Worm (Caenorhabditis elegans): ENCODE data around the gene F32D1.8.

DNA sequence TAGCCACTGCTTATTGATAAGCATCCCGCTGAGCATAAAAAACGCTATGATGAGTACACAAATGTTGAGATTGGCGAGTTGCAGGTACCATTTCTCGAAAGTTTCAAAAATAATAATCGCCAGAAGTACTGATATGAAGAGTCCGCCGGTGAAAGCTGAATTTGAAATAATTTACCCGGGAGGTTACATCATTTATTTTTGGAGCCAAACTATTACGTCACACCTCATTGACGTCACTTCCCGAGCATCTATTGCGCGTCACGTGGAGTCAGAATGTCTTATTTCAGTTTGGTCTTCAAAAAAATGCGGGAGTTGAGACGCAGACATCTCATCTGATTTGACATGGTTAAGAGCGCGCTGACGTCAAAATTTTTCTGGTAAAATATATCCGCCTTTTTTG lies 46.7 kb downstream of the F32D1.8 start:
- TF ChIP-seq aly-2 (tag; optimal IDR thresholded peaks at IDR 0.05) (no peak), daf-12 (tag; optimal IDR thresholded peaks at IDR 0.05) (no peak), ceh-16 (tag; optimal IDR thresholded peaks at IDR 0.05) (no peak), ztf-11 (tag; optimal IDR thresholded peaks at IDR 0.05) (no peak)

Data from whole organism, L3 larva.